Worm (Caenorhabditis elegans): ENCODE data around the gene T05B4.10.

The T05B4.10 gene

ce11 chrV:4073455-4073854, 47.1 kb downstream of the T05B4.10 start, which contains the start of gene otpl-2:
Gene otpl-2, plus strand, starts transcription at chrV:4073755.
- TF ChIP-seq fkh-8 (tag; optimal IDR thresholded peaks at IDR 0.05) (no peak), unc-98 (GFP tag; IDR thresholded peaks at IDR 0.05) (no peak), C04F5.9 (tag; optimal IDR thresholded peaks at IDR 0.05) (no peak), nhr-76 (tag; optimal IDR thresholded peaks at IDR 0.05) (no peak), lin-39 (tag; optimal IDR thresholded peaks at IDR 0.05) (no peak), pax-3 (tag; optimal IDR thresholded peaks at IDR 0.05) (no peak), pqm-1 (tag; optimal IDR thresholded peaks at IDR 0.05) (no peak), nhr-71 (tag; optimal IDR thresholded peaks at IDR 0.05) (no peak), elt-3 (tag; optimal IDR thresholded peaks at IDR 0.05) (no peak), ceh-82 (tag; optimal IDR thresholded peaks at IDR 0.05) (no peak), vab-15 (tag; optimal IDR thresholded peaks at IDR 0.05) (no peak), lsy-2 (tag; optimal IDR thresholded peaks at IDR 0.05) (no peak), F16B12.6 (tag; optimal IDR thresholded peaks at IDR 0.05) (no peak)
